Fruit fly (Drosophila melanogaster) whole organism, prepupa: ENCODE results near the gene CG1542.

ENCODE experiments used
- Blimp-1 ChIP-seq: fragments of 200-800 bp; sonication (Bioruptor generic); optimal IDR thresholded peaks from 3 replicates; lab custom pipeline; 2017; ENCODE audit warnings: missing biosample characterization, missing genetic modification characterization, mild to moderate bottlenecking, moderate library complexity, missing genetic modification reagents
- CG10631 ChIP-seq: fragments of 200-800 bp; sonication (Bioruptor generic); optimal IDR thresholded peaks from 2 replicates; lab custom pipeline; 2016; ENCODE audit warnings: missing biosample characterization, missing genetic modification characterization
- CG10669 ChIP-seq: fragments of 200-800 bp; sonication (Bioruptor generic); optimal IDR thresholded peaks from 3 replicates; lab custom pipeline; 2018; ENCODE audit warnings: missing biosample characterization, mild to moderate bottlenecking, missing genetic modification characterization, moderate library complexity
- CG11294 ChIP-seq: fragments of 200-800 bp; sonication (Bioruptor generic); IDR thresholded peaks from 2 replicates; pipeline ENCODE4 v1.3.6; 2022; ENCODE audit warnings: missing biosample characterization, missing genetic modification characterization
- CG11762 ChIP-seq: fragments of 200-800 bp; sonication (Bioruptor generic); optimal IDR thresholded peaks from 3 replicates; lab custom pipeline; 2016; ENCODE audit warnings: missing biosample characterization, missing genetic modification characterization; ENCODE audit not compliant: insufficient read depth
- CG11902 ChIP-seq: fragments of 200-800 bp; sonication (Bioruptor generic); optimal IDR thresholded peaks from 3 replicates; lab custom pipeline; 2016; ENCODE audit warnings: missing biosample characterization, missing genetic modification characterization
- CG15336 ChIP-seq: fragments of 200-800 bp; sonication (Bioruptor generic); IDR thresholded peaks from 2 replicates; pipeline ENCODE4 v1.3.6; 2022; ENCODE audit warnings: missing biosample characterization, missing genetic modification characterization
- CG3032 ChIP-seq: fragments of 200-800 bp; optimal IDR thresholded peaks from 2 replicates; lab custom pipeline; 2019; ENCODE audit warnings: missing biosample characterization, mild to moderate bottlenecking, missing genetic modification characterization, moderate library complexity
- CG31627 ChIP-seq: fragments of 200-800 bp; sonication (Bioruptor generic); optimal IDR thresholded peaks from 3 replicates; lab custom pipeline; 2016; ENCODE audit warnings: missing biosample characterization, missing genetic modification characterization
- CG32006 ChIP-seq: fragments of 200-800 bp; sonication (Bioruptor generic); optimal IDR thresholded peaks from 3 replicates; lab custom pipeline; 2017; ENCODE audit warnings: missing biosample characterization, mild to moderate bottlenecking, missing genetic modification characterization
- CG3919 ChIP-seq: fragments of 200-800 bp; sonication (Bioruptor generic); optimal IDR thresholded peaks from 3 replicates; lab custom pipeline; 2016; ENCODE audit warnings: missing biosample characterization, missing genetic modification characterization
- CG4318 ChIP-seq: fragments of 200-800 bp; sonication (Bioruptor generic); optimal IDR thresholded peaks from 3 replicates; lab custom pipeline; 2017; ENCODE audit warnings: missing biosample characterization, mild to moderate bottlenecking, missing genetic modification characterization
- CG6163 ChIP-seq: fragments of 200-800 bp; sonication (Bioruptor generic); IDR thresholded peaks from 3 replicates; pipeline ENCODE4 v1.3.6; 2022; ENCODE audit warnings: missing biosample characterization, missing genetic modification characterization
- CG6276 ChIP-seq: fragments of 200-800 bp; sonication (Bioruptor generic); optimal IDR thresholded peaks from 2 replicates; lab custom pipeline; 2017; ENCODE audit warnings: missing biosample characterization, mild to moderate bottlenecking, missing genetic modification characterization
- CG6792 ChIP-seq: fragments of 200-800 bp; sonication (Bioruptor generic); optimal IDR thresholded peaks from 3 replicates; lab custom pipeline; 2016; ENCODE audit warnings: missing biosample characterization, missing genetic modification characterization
- CG6808 ChIP-seq: fragments of 200-800 bp; sonication (Bioruptor generic); optimal IDR thresholded peaks from 3 replicates; lab custom pipeline; 2017; ENCODE audit warnings: missing biosample characterization, missing genetic modification characterization, mild to moderate bottlenecking, moderate library complexity, missing genetic modification reagents
- CG8119 ChIP-seq: fragments of 200-800 bp; sonication (Bioruptor generic); IDR thresholded peaks from 3 replicates; pipeline ENCODE4 v1.3.6; 2022; ENCODE audit warnings: missing biosample characterization, missing genetic modification characterization
- CG8319 ChIP-seq: fragments of 200-800 bp; sonication (Bioruptor generic); optimal IDR thresholded peaks from 3 replicates; lab custom pipeline; 2016; ENCODE audit warnings: missing biosample characterization, missing genetic modification characterization
- CG8632 ChIP-seq: fragments of 200-800 bp; sonication (Bioruptor generic); optimal IDR thresholded peaks from 3 replicates; lab custom pipeline; 2016; ENCODE audit warnings: missing biosample characterization, missing genetic modification characterization
- CG9139 ChIP-seq: fragments of 200-800 bp; sonication (Bioruptor generic); optimal IDR thresholded peaks from 3 replicates; lab custom pipeline; 2017; ENCODE audit warnings: missing biosample characterization, mild to moderate bottlenecking, missing genetic modification characterization
- Eip75B ChIP-seq: fragments of 200-800 bp; sonication (Bioruptor generic); optimal IDR thresholded peaks from 3 replicates; lab custom pipeline; 2016; ENCODE audit warnings: missing biosample characterization, missing genetic modification characterization
- Eip93F ChIP-seq: fragments of 200-800 bp; sonication (Bioruptor generic); optimal IDR thresholded peaks from 2 replicates; lab custom pipeline; 2016; ENCODE audit warnings: missing biosample characterization, mild to moderate bottlenecking, missing genetic modification characterization
- Ets21C ChIP-seq: fragments of 200-800 bp; sonication (Bioruptor generic); optimal IDR thresholded peaks from 3 replicates; lab custom pipeline; 2016; ENCODE audit warnings: missing biosample characterization, missing genetic modification characterization
- Ets96B ChIP-seq: fragments of 200-800 bp; optimal IDR thresholded peaks from 2 replicates; lab custom pipeline; 2019; ENCODE audit warnings: missing biosample characterization, mild to moderate bottlenecking, missing genetic modification characterization, moderate library complexity
- Gug ChIP-seq: fragments of 200-800 bp; sonication (Bioruptor generic); IDR thresholded peaks from 2 replicates; pipeline ENCODE4 v1.3.6; 2022; ENCODE audit warnings: missing biosample characterization, missing genetic modification characterization
- Hr38 ChIP-seq: sonication (Bioruptor generic); optimal IDR thresholded peaks from 2 replicates; lab custom pipeline; 2016; ENCODE audit warnings: missing biosample characterization, missing genetic modification characterization
- Hr39 ChIP-seq: fragments of 200-800 bp; sonication (Bioruptor generic); optimal IDR thresholded peaks from 2 replicates; lab custom pipeline; 2016; ENCODE audit warnings: missing biosample characterization, missing genetic modification characterization
- Lpt ChIP-seq: fragments of 200-800 bp; sonication (Bioruptor generic); optimal IDR thresholded peaks from 3 replicates; lab custom pipeline; 2016; ENCODE audit warnings: missing biosample characterization, missing genetic modification characterization
- Met ChIP-seq: fragments of 200-800 bp; sonication (Bioruptor generic); optimal IDR thresholded peaks from 3 replicates; lab custom pipeline; 2016; ENCODE audit warnings: missing biosample characterization, missing genetic modification characterization
- Smox ChIP-seq: fragments of 200-800 bp; sonication (Bioruptor generic); optimal IDR thresholded peaks from 3 replicates; lab custom pipeline; 2016; ENCODE audit warnings: missing biosample characterization, missing genetic modification characterization
- Sox102F ChIP-seq: fragments of 200-800 bp; sonication (Bioruptor generic); optimal IDR thresholded peaks from 2 replicates; lab custom pipeline; 2016; ENCODE audit warnings: missing biosample characterization, mild to moderate bottlenecking, missing genetic modification characterization
- Sox14 ChIP-seq: fragments of 200-800 bp; sonication (Bioruptor generic); optimal IDR thresholded peaks from 3 replicates; lab custom pipeline; 2016; ENCODE audit warnings: missing biosample characterization, missing genetic modification characterization
- achi ChIP-seq: fragments of 200-800 bp; sonication (Bioruptor generic); optimal IDR thresholded peaks from 3 replicates; lab custom pipeline; 2016; ENCODE audit warnings: missing biosample characterization, missing genetic modification characterization
- acj6 ChIP-seq: fragments of 200-800 bp; sonication (Bioruptor generic); optimal IDR thresholded peaks from 3 replicates; lab custom pipeline; 2016; ENCODE audit warnings: missing biosample characterization, missing genetic modification characterization
- dac ChIP-seq: fragments of 200-800 bp; sonication (Bioruptor generic); optimal IDR thresholded peaks from 2 replicates; lab custom pipeline; 2017; ENCODE audit warnings: missing biosample characterization, mild to moderate bottlenecking, missing genetic modification characterization
- dsx ChIP-seq: fragments of 200-800 bp; optimal IDR thresholded peaks from 3 replicates; lab custom pipeline; 2019; ENCODE audit warnings: missing biosample characterization, mild to moderate bottlenecking, missing genetic modification characterization, moderate library complexity; ENCODE audit not compliant: poor library complexity, severe bottlenecking
- eg ChIP-seq: fragments of 200-800 bp; sonication (Bioruptor generic); IDR thresholded peaks from 3 replicates; pipeline ENCODE4 v1.3.6; 2022; ENCODE audit warnings: missing biosample characterization, missing genetic modification characterization
- fd85E ChIP-seq: fragments of 200-800 bp; sonication (Bioruptor generic); optimal IDR thresholded peaks from 3 replicates; lab custom pipeline; 2016; ENCODE audit warnings: missing biosample characterization, missing genetic modification characterization
- fkh ChIP-seq: fragments of 200-800 bp; sonication (Bioruptor generic); optimal IDR thresholded peaks from 3 replicates; lab custom pipeline; 2017; ENCODE audit warnings: missing biosample characterization, mild to moderate bottlenecking, missing genetic modification characterization, moderate library complexity
- net ChIP-seq: fragments of 200-800 bp; sonication (Bioruptor generic); optimal IDR thresholded peaks from 3 replicates; lab custom pipeline; 2016; ENCODE audit warnings: missing biosample characterization, missing genetic modification characterization
- pdm3 ChIP-seq: fragments of 200-800 bp; sonication (Bioruptor generic); optimal IDR thresholded peaks from 3 replicates; lab custom pipeline; 2016; ENCODE audit warnings: missing biosample characterization, missing genetic modification characterization
- salr ChIP-seq, 2 experiments: fragments of 200-800 bp; sonication (Bioruptor generic); optimal IDR thresholded peaks; 3 replicates each; lab custom pipeline; 2016 to 2018; ENCODE audit warnings: missing biosample characterization in 2 of 2, missing genetic modification characterization in 2 of 2, mild to moderate bottlenecking in 1 of 2
- spab ChIP-seq: fragments of 200-800 bp; sonication (Bioruptor generic); optimal IDR thresholded peaks from 2 replicates; lab custom pipeline; 2017; ENCODE audit warnings: missing biosample characterization, mild to moderate bottlenecking, missing genetic modification characterization, missing genetic modification reagents
- topi ChIP-seq: fragments of 200-800 bp; sonication (Bioruptor generic); optimal IDR thresholded peaks from 3 replicates; lab custom pipeline; 2016; ENCODE audit warnings: missing biosample characterization, missing genetic modification characterization
- vri ChIP-seq: fragments of 200-800 bp; sonication (Bioruptor generic); optimal IDR thresholded peaks from 3 replicates; lab custom pipeline; 2016; ENCODE audit warnings: missing biosample characterization, mild to moderate bottlenecking, missing genetic modification characterization

Gene CG1542

dm6 chr3R:31251130-31251770, 38.0 kb downstream of the CG1542 start (continued):
- TF ChIP-seq Sox14 (GFP tag; lab: Kevin White, UChicago) (peak; percentile 13), Gug (GFP tag; lab: Robert Waterston, UW) (peak; percentile 69), Met (GFP tag; lab: Kevin White, UChicago) (no peak), Eip75B (GFP tag; lab: Kevin White, UChicago) (no peak), Sox102F (GFP tag; lab: Kevin White, UChicago) (no peak), CG11762 (GFP tag; lab: Kevin White, UChicago) (no peak), CG3919 (GFP tag; lab: Kevin White, UChicago) (no peak), eg (GFP tag; lab: Robert Waterston, UW) (peak; percentile 80), Smox (GFP tag; lab: Kevin White, UChicago) (no peak), CG8632 (no peak), pdm3 (GFP tag; lab: Kevin White, UChicago) (peak; percentile 52), acj6 (GFP tag; lab: Kevin White, UChicago) (peak; percentile 32), CG32006 (GFP tag; lab: Kevin White, UChicago) (peak; percentile 88), CG9139 (no peak), Hr38 (GFP tag; lab: Kevin White, UChicago) (no peak), Blimp-1 (GFP tag; lab: Kevin White, UChicago) (peak; percentile 1), Lpt (GFP tag; lab: Kevin White, UChicago) (no peak), CG11902 (GFP tag; lab: Kevin White, UChicago) (no peak), net (GFP tag; lab: Kevin White, UChicago) (peak; percentile 61), CG31627 (no peak), topi (peak; percentile 1), CG15336 (peak; percentile 92), CG4318 (GFP tag; lab: Kevin White, UChicago) (peak; percentile 65), dsx (GFP tag; lab: Kevin White, UChicago) (no peak), Ets96B (tag; lab: Kevin White, UChicago) (no peak), Eip93F (GFP tag; lab: Kevin White, UChicago) (no peak)

DNA sequence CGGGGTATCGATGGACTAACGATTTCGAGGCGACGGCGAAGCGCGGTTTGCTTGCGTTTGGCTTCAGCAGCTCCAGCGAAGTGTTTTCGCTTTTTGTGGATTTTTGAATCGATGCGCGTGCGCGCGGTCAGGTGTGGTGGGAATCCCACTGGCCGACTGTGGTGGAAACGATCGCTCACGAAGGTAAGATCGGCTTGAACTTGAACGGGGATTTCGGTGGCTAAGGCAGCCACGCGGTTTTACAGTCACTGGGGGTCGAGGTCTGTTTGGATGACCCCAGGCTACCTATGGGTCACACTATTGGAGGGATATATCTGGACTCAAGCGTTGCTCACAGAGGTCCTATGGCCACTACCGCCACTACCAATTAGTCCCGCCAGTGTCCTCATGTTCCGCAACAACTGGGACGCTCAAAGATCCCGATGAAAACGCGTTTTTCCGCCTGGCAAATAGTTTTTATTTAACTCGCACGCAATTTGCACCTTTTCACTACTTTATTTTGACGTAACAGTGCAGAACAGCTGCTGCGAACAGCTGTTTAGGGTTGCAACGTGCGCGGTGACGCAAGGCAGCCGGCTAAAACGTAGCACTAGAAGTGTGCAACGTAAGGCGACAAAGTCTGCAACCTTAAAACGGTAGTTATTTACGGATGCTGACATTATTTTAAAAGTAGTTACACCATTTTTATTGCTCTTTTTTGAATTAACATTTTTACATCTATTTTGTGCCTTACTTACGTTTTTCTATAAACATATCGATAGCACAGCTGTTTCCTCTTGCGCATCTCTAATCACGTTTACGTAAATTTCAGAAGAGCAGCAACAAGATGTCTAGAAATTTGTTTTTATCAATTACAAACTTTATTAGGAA, 39.1 kb downstream of the CG1542 start, which contains the start of the genes qless and mRpL32:
qless (minus strand) TSS at position 516 of the 870 bp plus-strand sequence.
mRpL32 (plus strand) TSS at position 780 of the 870 bp plus-strand sequence.
- TF ChIP-seq net (GFP tag; lab: Kevin White, UChicago) (no peak), CG8319 (no peak), CG10669 (GFP tag; lab: Kevin White, UChicago) (no peak), vri (GFP tag; lab: Kevin White, UChicago) (peak; percentile 81), fkh (GFP tag; lab: Kevin White, UChicago) (no peak), CG6792 (no peak), CG11294 (GFP tag; lab: Robert Waterston, UW) (peak; percentile 31; the same call in 1 of the 2 replicates), CG8119 (no peak), Eip75B (GFP tag; lab: Kevin White, UChicago) (no peak), CG3032 (peak; percentile 74), CG11762 (GFP tag; lab: Kevin White, UChicago) (no peak), CG15336 (peak; percentile 12; the same call in 1 of the 2 replicates), salr (GFP tag; optimal IDR thresholded peaks at IDR 0.05; lab: Kevin White, UChicago) (no peak), Gug (GFP tag; lab: Robert Waterston, UW) (peak; percentile 45; the same call in 1 of the 2 replicates), achi (no peak), CG10631 (GFP tag; lab: Kevin White, UChicago) (peak; percentile 61), eg (GFP tag; lab: Robert Waterston, UW) (peak; percentile 85), CG6808 (GFP tag; lab: Kevin White, UChicago) (no peak), CG6163 (GFP tag; lab: Robert Waterston, UW) (peak; percentile 43; the same call in 2 of the 3 replicates), pdm3 (GFP tag; lab: Kevin White, UChicago) (no peak), Ets21C (GFP tag; lab: Kevin White, UChicago) (peak; percentile 36), dac (GFP tag; lab: Kevin White, UChicago) (no peak), fd85E (GFP tag; lab: Kevin White, UChicago) (no peak), Hr39 (GFP tag; lab: Kevin White, UChicago) (peak; percentile 54), Sox102F (GFP tag; lab: Kevin White, UChicago) (no peak), CG6276 (GFP tag; lab: Kevin White, UChicago) (no peak), CG3919 (GFP tag; lab: Kevin White, UChicago) (no peak), spab (GFP tag; lab: Kevin White, UChicago) (no peak), topi (peak; percentile 59), CG31627 (peak; percentile 47), Lpt (GFP tag; lab: Kevin White, UChicago) (peak; percentile 51)
